Fruit fly (Drosophila melanogaster) whole organism, adult: ENCODE results near the gene ICA69.

Experiments
- CG12768 ChIP-seq: fragments of 200-800 bp; sonication (Bioruptor generic); optimal IDR thresholded peaks from 2 replicates; lab custom pipeline; 2017; ENCODE audit warnings: missing biosample characterization, missing genetic modification characterization, mild to moderate bottlenecking, moderate library complexity, missing genetic modification reagents
- Hr96 ChIP-seq: fragments of 200-800 bp; sonication (Bioruptor generic); optimal IDR thresholded peaks from 2 replicates; lab custom pipeline; 2016; ENCODE audit warnings: missing biosample characterization, missing genetic modification characterization
- cic ChIP-seq: fragments of 200-800 bp; sonication (Bioruptor generic); optimal IDR thresholded peaks from 2 replicates; lab custom pipeline; 2017; ENCODE audit warnings: missing biosample characterization, mild to moderate bottlenecking, missing genetic modification characterization, moderate library complexity

dm6 chr3L:21101316-21101715 is 29.9 kb upstream of the ICA69 start:
- TF ChIP-seq cic (GFP tag; lab: Kevin White, UChicago) (no peak), Hr96 (GFP tag; lab: Kevin White, UChicago) (no peak), CG12768 (no peak)
